Fruit fly (Drosophila melanogaster) whole organism, pupa: Measurements from ENCODE around the gene cold.

Experiments used
- CG10348 ChIP-seq: fragments of 200-800 bp; sonication (Bioruptor generic); IDR thresholded peaks from 2 replicates; pipeline ENCODE4 v1.3.6; 2022; ENCODE audit warnings: missing biosample characterization, missing genetic modification characterization
- CG12605 ChIP-seq: fragments of 200-800 bp; sonication (Bioruptor generic); IDR thresholded peaks from 2 replicates; pipeline ENCODE4 v1.3.6; 2022; ENCODE audit warnings: missing biosample characterization, missing genetic modification characterization
- CG13204 ChIP-seq: fragments of 200-800 bp; sonication (Bioruptor generic); optimal IDR thresholded peaks from 2 replicates; lab custom pipeline; 2018; ENCODE audit warnings: missing biosample characterization, mild to moderate bottlenecking, missing genetic modification characterization, moderate library complexity
- CG14655 ChIP-seq: fragments of 200-800 bp; sonication (Bioruptor generic); optimal IDR thresholded peaks from 3 replicates; lab custom pipeline; 2017; ENCODE audit warnings: mild to moderate bottlenecking, missing biosample characterization, missing genetic modification reagents, missing genetic modification characterization
- CG15710 ChIP-seq: fragments of 200-800 bp; sonication (Bioruptor generic); optimal IDR thresholded peaks from 2 replicates; lab custom pipeline; 2018; ENCODE audit warnings: missing biosample characterization, mild to moderate bottlenecking, missing genetic modification characterization, moderate library complexity
- CG17806 ChIP-seq: fragments of 200-800 bp; sonication (Bioruptor generic); optimal IDR thresholded peaks from 2 replicates; lab custom pipeline; 2018; ENCODE audit warnings: missing biosample characterization, mild to moderate bottlenecking, missing genetic modification characterization, moderate library complexity
- CG32121 ChIP-seq: fragments of 200-800 bp; sonication (Bioruptor generic); IDR thresholded peaks from 2 replicates; pipeline ENCODE4 v1.3.6; 2022; ENCODE audit warnings: missing biosample characterization, missing genetic modification characterization
- CG34367 ChIP-seq: fragments of 200-800 bp; sonication (Bioruptor generic); optimal IDR thresholded peaks from 2 replicates; lab custom pipeline; 2018; ENCODE audit warnings: missing biosample characterization, mild to moderate bottlenecking, missing genetic modification characterization
- CG4496 ChIP-seq: fragments of 200-800 bp; sonication (Bioruptor generic); IDR thresholded peaks from 3 replicates; pipeline ENCODE4 v1.3.6; 2022; ENCODE audit warnings: missing biosample characterization, missing genetic modification characterization
- CG8159 ChIP-seq: fragments of 200-800 bp; sonication (Bioruptor generic); optimal IDR thresholded peaks from 3 replicates; lab custom pipeline; 2018; ENCODE audit warnings: missing biosample characterization, mild to moderate bottlenecking, missing genetic modification characterization, moderate library complexity
- CG8301 ChIP-seq: fragments of 200-800 bp; sonication (Bioruptor generic); optimal IDR thresholded peaks from 2 replicates; lab custom pipeline; 2018; ENCODE audit warnings: missing biosample characterization, mild to moderate bottlenecking, missing genetic modification characterization
- CG9948 ChIP-seq: fragments of 200-800 bp; sonication (Bioruptor generic); optimal IDR thresholded peaks from 2 replicates; lab custom pipeline; 2018; ENCODE audit warnings: missing biosample characterization, mild to moderate bottlenecking, missing genetic modification characterization, moderate library complexity
- D1 ChIP-seq: fragments of 200-800 bp; sonication (Bioruptor generic); optimal IDR thresholded peaks from 2 replicates; lab custom pipeline; 2018; ENCODE audit warnings: missing biosample characterization, mild to moderate bottlenecking, missing genetic modification characterization, moderate library complexity
- EcR ChIP-seq: fragments of 200-800 bp; sonication (Bioruptor generic); optimal IDR thresholded peaks from 3 replicates; lab custom pipeline; 2019; ENCODE audit warnings: missing biosample characterization, missing genetic modification characterization, mild to moderate bottlenecking, moderate library complexity, missing genetic modification reagents
- Ets98B ChIP-seq: fragments of 200-800 bp; sonication (Bioruptor generic); IDR thresholded peaks from 2 replicates; pipeline ENCODE4 v1.3.6; 2022; ENCODE audit warnings: missing biosample characterization, missing genetic modification characterization
- Pif1A ChIP-seq: fragments of 200-800 bp; sonication (Bioruptor generic); optimal IDR thresholded peaks from 3 replicates; lab custom pipeline; 2016; ENCODE audit warnings: missing biosample characterization, missing genetic modification characterization
- Pif1B ChIP-seq: fragments of 200-800 bp; sonication (Bioruptor generic); optimal IDR thresholded peaks from 3 replicates; lab custom pipeline; 2016; ENCODE audit warnings: missing biosample characterization, missing genetic modification characterization
- Snoo ChIP-seq: fragments of 200-800 bp; sonication (Bioruptor generic); optimal IDR thresholded peaks from 3 replicates; lab custom pipeline; 2017; ENCODE audit warnings: missing biosample characterization, mild to moderate bottlenecking, missing genetic modification characterization, inconsistent platforms
- fd96Ca ChIP-seq: fragments of 200-800 bp; sonication (Bioruptor generic); IDR thresholded peaks from 3 replicates; pipeline ENCODE4 v1.3.6; 2022; ENCODE audit warnings: missing biosample characterization, missing genetic modification characterization
- gl ChIP-seq: fragments of 200-800 bp; sonication (Bioruptor generic); optimal IDR thresholded peaks from 2 replicates; lab custom pipeline; 2018; ENCODE audit warnings: missing biosample characterization, mild to moderate bottlenecking, missing genetic modification characterization
- rn ChIP-seq: fragments of 200-800 bp; sonication (Bioruptor generic); IDR thresholded peaks from 2 replicates; pipeline ENCODE4 v1.3.6; 2022; ENCODE audit warnings: missing biosample characterization, missing genetic modification characterization

cold gene

DNA sequence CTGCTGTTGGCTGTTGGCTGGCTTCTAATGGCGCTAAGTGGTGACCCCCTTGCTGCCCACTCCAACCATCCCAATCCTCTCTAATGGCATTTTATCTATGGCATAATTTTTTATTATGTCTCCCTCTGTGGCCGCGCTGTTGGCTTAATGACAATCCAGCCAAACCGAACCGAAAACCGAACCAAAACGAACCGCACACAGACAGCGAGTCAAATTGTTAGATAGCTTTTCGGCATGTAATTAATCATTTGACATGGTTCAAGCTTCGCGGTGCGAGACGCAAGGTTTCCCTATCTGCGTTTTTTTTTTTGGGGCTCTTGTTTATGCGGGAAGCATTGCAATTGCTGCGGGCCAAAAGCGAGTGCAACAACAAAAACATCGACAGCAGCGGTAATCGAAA is 46.4 kb upstream of the cold start:
- TF ChIP-seq CG8159 (tag; lab: Kevin White, UChicago) (no peak), D1 (no peak), CG34367 (no peak), CG10348 (GFP tag; lab: Robert Waterston, UW) (no peak), CG12605 (no peak), CG14655 (GFP tag; lab: Kevin White, UChicago) (no peak), CG17806 (no peak), fd96Ca (GFP tag; lab: Robert Waterston, UW) (no peak), CG9948 (tag; lab: Kevin White, UChicago) (no peak), gl (tag; lab: Kevin White, UChicago) (no peak), Pif1B (GFP tag; lab: Kevin White, UChicago) (no peak)

- TF ChIP-seq CG8301 (peak; percentile 10), CG14655 (GFP tag; lab: Kevin White, UChicago) (peak; percentile 49), fd96Ca (GFP tag; lab: Robert Waterston, UW) (peak; percentile 45; the same call in 1 of the 3 replicates), CG8159 (tag; lab: Kevin White, UChicago) (peak; percentile 57), CG10348 (GFP tag; lab: Robert Waterston, UW) (no peak), Pif1A (peak; percentile 73), CG32121 (GFP tag; lab: Robert Waterston, UW) (no peak), Pif1B (GFP tag; lab: Kevin White, UChicago) (peak; percentile 72), CG13204 (peak; percentile 13), CG4496 (no peak; the same call in 2 of the 3 replicates), CG9948 (tag; lab: Kevin White, UChicago) (peak; percentile 65), CG15710 (tag; lab: Kevin White, UChicago) (peak; percentile 74), CG12605 (no peak), rn (no peak), gl (tag; lab: Kevin White, UChicago) (no peak), CG17806 (peak; percentile 57), CG34367 (peak; percentile 71), Ets98B (GFP tag; lab: Robert Waterston, UW) (0 out of 2 replicates have a peak, but pooled peaks have one; percentile 10), D1 (no peak), Snoo (peak; percentile 91), EcR (GFP tag; lab: Kevin White, UChicago) (no peak)
- TF ChIP-seq, all 21 proteins: peak for 13
These were observed 43.8 kb upstream of the cold start for dm6 chr2L:530245-530644.

- TF ChIP-seq Ets98B (GFP tag; lab: Robert Waterston, UW), result no peak
- TF ChIP-seq CG10348 (GFP tag; lab: Robert Waterston, UW), result no peak
- peak; percentile 0 for TF ChIP-seq EcR (GFP tag; lab: Kevin White, UChicago)
- peak; percentile 77 for TF ChIP-seq CG13204
These were observed 40.4 kb upstream of the cold start for dm6 chr2L:533734-534133.

- TF ChIP-seq CG8301 (peak; percentile 2), D1 (no peak), CG32121 (GFP tag; lab: Robert Waterston, UW) (peak; percentile 15; the same call in 1 of the 2 replicates), fd96Ca (GFP tag; lab: Robert Waterston, UW) (no peak)
These were observed 33.4 kb upstream of the cold start for dm6 chr2L:540572-541210.

- TF ChIP-seq Pif1A (no peak), EcR (GFP tag; lab: Kevin White, UChicago) (peak; percentile 14)
These were observed 31.6 kb upstream of the cold start, which contains the start of gene lwr for dm6 chr2L:542338-542967. lwr (minus strand) TSS chr2L:542580.

dm6 chr2L:543799-544198 is 30.3 kb upstream of the cold start:
- TF ChIP-seq Pif1A (no peak), Ets98B (GFP tag; lab: Robert Waterston, UW) (no peak), D1 (no peak), CG32121 (GFP tag; lab: Robert Waterston, UW) (no peak), CG8159 (tag; lab: Kevin White, UChicago) (no peak), CG34367 (no peak), CG14655 (GFP tag; lab: Kevin White, UChicago) (no peak), rn (no peak), Pif1B (GFP tag; lab: Kevin White, UChicago) (no peak), CG12605 (no peak), CG10348 (GFP tag; lab: Robert Waterston, UW) (no peak)

DNA sequence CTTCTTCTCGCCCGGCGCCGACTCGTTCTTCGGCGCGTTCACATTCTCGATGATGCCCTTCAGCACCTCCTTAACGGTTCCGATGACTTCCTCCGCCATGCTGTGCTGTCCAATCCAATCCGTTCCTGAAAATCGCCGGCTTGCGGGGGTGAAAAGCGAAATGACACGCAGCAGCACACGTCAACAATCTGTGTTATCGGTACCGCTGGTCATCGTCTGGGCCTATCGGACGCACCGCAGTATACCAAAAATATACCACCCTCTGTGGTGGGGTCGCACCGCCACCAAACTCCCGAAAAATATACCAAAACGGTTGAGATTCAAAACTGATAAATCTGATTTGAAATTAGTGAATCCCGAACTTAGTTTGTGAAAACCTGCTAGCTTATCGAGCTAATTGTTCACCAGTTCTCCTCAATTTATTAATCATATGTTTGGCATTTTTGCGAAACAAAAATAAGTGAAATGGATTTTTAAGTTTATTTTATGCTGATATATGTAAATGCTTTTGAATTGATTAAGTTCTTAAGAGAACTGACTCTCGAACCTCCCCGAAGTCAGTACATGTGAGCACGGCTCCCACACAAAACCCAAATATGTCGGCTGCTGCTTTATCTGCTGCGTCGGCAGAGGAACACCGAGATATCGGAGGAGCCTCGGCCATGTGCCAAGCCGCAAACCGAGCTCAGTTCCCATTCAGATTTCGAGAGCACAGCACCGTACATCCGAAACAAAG is 29.5 kb upstream of the cold start, which contains the start of the genes Spp and nAChRbeta3:
TSS of gene Spp (minus strand) at position 210 of the 736 bp plus-strand sequence.
TSS of gene nAChRbeta3 (plus strand) at position 686 of the 736 bp plus-strand sequence.
- TF ChIP-seq CG34367 (no peak), CG4496 (0 out of 3 replicates have a peak, but pooled peaks have one; percentile 8), Ets98B (GFP tag; lab: Robert Waterston, UW) (peak; percentile 17; the same call in 1 of the 2 replicates)
